Fruit fly (Drosophila melanogaster) ovary, adult (tissue): ENCODE measurements around the gene Dref.
A peak's percentile ranks its signal among the peaks of the same experiment; 100 is the strongest.

ENCODE experiments used
- CG17801 ChIP-seq: fragments of 200-800 bp; optimal IDR thresholded peaks from 2 replicates; lab custom pipeline; 2019; ENCODE audit warnings: missing biosample characterization, mild to moderate bottlenecking, missing genetic modification characterization, moderate library complexity; ENCODE audit not compliant: partially characterized antibody

Gene Dref

DNA sequence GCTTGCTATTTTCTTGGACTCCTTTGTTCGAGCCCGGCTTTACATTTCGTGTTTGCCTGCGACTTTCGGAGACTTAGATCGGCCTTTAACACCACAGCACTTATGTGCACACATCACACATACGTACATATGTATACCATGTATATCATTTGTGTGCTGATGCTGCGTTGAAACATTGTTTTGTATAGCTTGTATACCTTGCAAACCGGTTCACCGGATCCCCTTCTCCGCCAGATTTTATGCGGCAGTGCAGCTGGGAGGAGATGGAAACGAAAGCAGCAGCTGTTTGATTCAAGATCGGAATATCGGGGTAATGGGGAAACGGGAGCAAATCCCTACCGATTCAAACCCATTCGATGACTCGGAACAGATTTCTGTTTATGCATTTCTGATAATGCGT lies 21.0 kb downstream of the Dref start:
- TF ChIP-seq CG17801 (GFP tag; lab: Kevin White, UChicago), result no peak

DNA sequence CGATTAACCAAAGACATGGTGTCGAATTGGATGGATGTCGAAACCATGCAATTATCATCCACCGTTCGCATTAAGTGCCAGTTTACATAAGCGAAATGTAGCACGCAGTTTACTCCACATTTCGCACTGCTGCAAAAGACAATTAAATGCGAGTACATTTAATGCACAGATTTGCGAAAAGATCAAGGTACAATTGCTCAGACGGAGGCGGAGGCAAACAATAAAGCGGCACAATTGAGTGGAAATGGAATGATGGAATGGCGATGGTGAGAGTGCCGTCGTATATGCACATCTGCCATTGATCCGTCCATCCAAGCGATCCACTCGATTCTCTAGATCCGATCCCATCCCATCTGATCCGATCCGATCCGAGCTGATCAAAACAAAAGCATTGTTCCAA lies 21.9 kb downstream of the Dref start:
- no peak for TF ChIP-seq CG17801 (GFP tag; lab: Kevin White, UChicago)

DNA sequence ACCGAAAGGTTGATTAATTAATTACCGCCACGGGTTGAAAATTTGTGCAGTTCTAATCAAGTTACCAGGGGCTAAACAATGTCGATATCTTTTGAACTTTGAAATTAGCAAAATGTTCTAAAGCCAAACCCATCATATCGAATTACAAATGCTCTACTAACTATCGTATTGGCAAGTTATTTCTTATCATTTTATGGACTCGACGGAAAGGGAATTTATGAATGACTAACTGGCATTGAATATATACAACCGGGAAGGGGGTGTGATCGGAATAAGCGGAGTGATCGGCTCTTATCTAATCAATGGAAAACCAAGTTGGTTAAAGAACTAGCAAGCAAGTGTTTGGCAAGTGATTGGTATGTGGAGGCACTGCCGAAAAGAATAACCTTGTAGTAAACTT lies 23.5 kb downstream of the Dref start:
- no peak for TF ChIP-seq CG17801 (GFP tag; lab: Kevin White, UChicago)

dm6 chr2L:9938631-9939256 lies 28.3 kb downstream of the Dref start, which contains the start of the genes Datp and CG4619:
Datp (minus strand) TSS chr2L:9938790.
CG4619 (plus strand) TSS chr2L:9938863.
- TF ChIP-seq CG17801 (GFP tag; lab: Kevin White, UChicago), result peak; percentile 59

DNA sequence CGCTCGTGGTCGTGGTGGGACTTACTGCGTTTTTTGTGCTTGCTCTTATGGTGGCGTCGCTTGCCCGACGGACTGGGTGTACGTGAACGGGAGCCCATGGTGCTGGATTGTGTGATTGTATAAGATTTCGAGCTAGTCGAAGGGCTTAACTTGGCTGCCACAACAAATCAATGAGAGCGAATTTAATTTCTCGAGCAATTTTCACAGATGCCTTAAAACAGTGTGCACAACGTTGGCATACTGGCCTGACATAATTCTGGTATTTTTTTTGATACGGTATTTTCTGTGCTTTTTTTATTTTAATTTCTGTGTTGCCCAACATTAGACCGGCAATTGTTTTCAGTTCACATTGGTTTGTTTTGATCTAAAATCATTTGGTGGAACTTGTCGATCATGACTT lies 29.1 kb downstream of the Dref start, which contains the start of gene Arglu1:
Arglu1 (minus strand) TSS at position 227 of the 400 bp plus-strand sequence.
- peak; percentile 69 for TF ChIP-seq CG17801 (GFP tag; lab: Kevin White, UChicago)

DNA sequence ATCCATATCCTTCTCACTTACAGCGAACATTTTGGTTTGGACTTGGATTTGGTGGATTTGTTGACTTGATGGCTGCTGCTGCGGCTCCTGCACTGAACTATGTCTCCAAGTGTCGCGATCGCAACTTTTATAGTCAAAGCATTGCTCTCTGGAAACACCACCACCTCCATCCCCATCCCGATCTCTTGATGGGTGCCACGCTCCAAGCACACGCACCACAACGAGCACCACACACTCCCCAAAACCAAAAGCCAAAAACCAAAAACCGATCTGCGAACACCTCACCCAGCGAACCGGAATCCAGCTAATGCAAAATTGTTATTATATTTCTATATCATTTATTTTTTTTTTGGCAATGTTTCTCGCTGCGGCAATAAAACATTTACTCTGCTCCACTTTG lies 34.0 kb downstream of the Dref start, which contains the start of gene Cpr30F:
Cpr30F (minus strand) TSS at position 101 of the 400 bp plus-strand sequence.
- no peak for TF ChIP-seq CG17801 (GFP tag; lab: Kevin White, UChicago)

DNA sequence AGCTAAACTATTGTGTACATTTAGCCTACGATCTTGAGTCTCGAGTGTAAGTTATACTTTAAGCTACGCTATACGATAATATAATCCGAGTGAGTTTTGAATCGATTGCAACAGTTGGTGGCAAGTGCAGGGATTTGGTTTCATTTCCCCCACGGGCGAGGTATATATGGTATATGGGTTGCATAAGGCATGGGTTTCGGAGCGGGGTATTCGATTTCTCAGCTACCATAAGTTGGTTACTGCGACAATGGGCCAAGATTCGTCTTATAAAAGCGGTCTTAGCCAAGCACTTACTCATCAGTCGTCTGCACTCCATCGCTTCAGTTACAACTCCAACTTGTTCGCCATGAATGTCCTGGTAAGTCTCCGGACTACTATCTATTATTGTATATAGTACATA lies 36.7 kb downstream of the Dref start, which contains the start of gene CG42367:
CG42367 (plus strand) TSS at position 301 of the 400 bp plus-strand sequence.
- no peak for TF ChIP-seq CG17801 (GFP tag; lab: Kevin White, UChicago)

dm6 chr2L:9924765-9925164 lies 42.3 kb downstream of the Dref start, which contains the start of the genes TbCMF46 and CG42366:
TbCMF46 (minus strand) TSS chr2L:9924865.
CG42366 (plus strand) TSS chr2L:9925161.
- TF ChIP-seq CG17801 (GFP tag; lab: Kevin White, UChicago), result no peak

- TF ChIP-seq CG17801 (GFP tag; lab: Kevin White, UChicago), result peak; percentile 80
Measured at dm6 chr2L:9921401-9921800, 45.6 kb downstream of the Dref start, which contains the start of gene CG4592. CG4592 (plus strand) TSS chr2L:9921633.

dm6 chr2L:9919949-9920348 lies 47.1 kb downstream of the Dref start, which contains the start of gene CG4594:
CG4594 (plus strand) TSS chr2L:9920160.
- TF ChIP-seq CG17801 (GFP tag; lab: Kevin White, UChicago), result no peak

- TF ChIP-seq CG17801 (GFP tag; lab: Kevin White, UChicago), result no peak
Measured at dm6 chr2L:9919218-9919617, 47.8 kb downstream of the Dref start.

- TF ChIP-seq CG17801 (GFP tag; lab: Kevin White, UChicago), result peak; percentile 64
Measured at dm6 chr2L:9918020-9918959, 48.7 kb downstream of the Dref start, which contains the start of the genes CG5885 and CG4598. CG5885 (minus strand) TSS chr2L:9918330. CG4598 (plus strand) TSS chr2L:9918618.

- TF ChIP-seq CG17801 (GFP tag; lab: Kevin White, UChicago), result peak; percentile 93
Measured at dm6 chr2L:9915011-9915850, 51.8 kb downstream of the Dref start, which contains the start of gene yip2. yip2 (plus strand) TSS chr2L:9915253.
